Fruit fly (Drosophila melanogaster) whole organism, embryonic: ENCODE data around the gene CG42259.

Source experiments
- Blimp-1 ChIP-seq: fragments of 200-800 bp; sonication (Bioruptor generic); optimal IDR thresholded peaks from 3 replicates; lab custom pipeline; 2018; ENCODE audit warnings: missing biosample characterization, missing genetic modification characterization, mild to moderate bottlenecking, moderate library complexity, missing genetic modification reagents
- Bteb2 ChIP-seq: fragments of 200-800 bp; sonication (Bioruptor generic); optimal IDR thresholded peaks from 2 replicates; lab custom pipeline; 2016; ENCODE audit warnings: missing biosample characterization, missing genetic modification characterization
- CG10274 ChIP-seq: fragments of 200-800 bp; sonication (Bioruptor generic); optimal IDR thresholded peaks from 3 replicates; lab custom pipeline; 2017; ENCODE audit warnings: missing biosample characterization, mild to moderate bottlenecking, missing genetic modification characterization
- CG10366 ChIP-seq: fragments of 200-800 bp; sonication (Bioruptor generic); IDR thresholded peaks from 2 replicates; pipeline ENCODE4 v1.3.6; 2022; ENCODE audit warnings: missing biosample characterization, missing genetic modification characterization
- CG11560 ChIP-seq: fragments of 200-800 bp; sonication (Bioruptor generic); IDR thresholded peaks from 3 replicates; pipeline ENCODE4 v1.3.6; 2022; ENCODE audit warnings: missing biosample characterization, missing genetic modification characterization
- CG12071 ChIP-seq: fragments of 200-800 bp; sonication (Bioruptor generic); optimal IDR thresholded peaks from 3 replicates; lab custom pipeline; 2018; ENCODE audit warnings: missing biosample characterization, mild to moderate bottlenecking, missing genetic modification characterization
- CG12299 ChIP-seq: fragments of 200-800 bp; sonication (Bioruptor generic); optimal IDR thresholded peaks from 2 replicates; lab custom pipeline; 2018; ENCODE audit warnings: missing biosample characterization, mild to moderate bottlenecking, missing genetic modification characterization
- CG13123 ChIP-seq: fragments of 200-800 bp; sonication (Bioruptor generic); optimal IDR thresholded peaks from 2 replicates; lab custom pipeline; 2016; ENCODE audit warnings: missing biosample characterization, missing genetic modification characterization
- CG13775 ChIP-seq: fragments of 200-800 bp; sonication (Bioruptor generic); optimal IDR thresholded peaks from 3 replicates; lab custom pipeline; 2017; ENCODE audit warnings: missing biosample characterization, mild to moderate bottlenecking, missing genetic modification characterization
- CG14441 ChIP-seq: fragments of 200-800 bp; sonication (Bioruptor generic); IDR thresholded peaks from 2 replicates; pipeline ENCODE4 v1.3.6; 2022; ENCODE audit warnings: missing biosample characterization, missing genetic modification characterization
- CG1603 ChIP-seq: fragments of 200-800 bp; sonication (Bioruptor generic); optimal IDR thresholded peaks from 2 replicates; lab custom pipeline; 2019; ENCODE audit warnings: missing biosample characterization, mild to moderate bottlenecking, missing genetic modification characterization, moderate library complexity
- CG16815 ChIP-seq: fragments of 200-800 bp; sonication (Bioruptor generic); optimal IDR thresholded peaks from 3 replicates; lab custom pipeline; 2017; ENCODE audit warnings: missing biosample characterization, mild to moderate bottlenecking, missing genetic modification characterization
- CG18262 ChIP-seq: fragments of 200-800 bp; optimal IDR thresholded peaks from 3 replicates; lab custom pipeline; 2019; ENCODE audit warnings: missing biosample characterization, mild to moderate bottlenecking, missing genetic modification characterization, moderate library complexity
- CG2202 ChIP-seq: fragments of 200-800 bp; sonication (Bioruptor generic); optimal IDR thresholded peaks from 2 replicates; lab custom pipeline; 2018; ENCODE audit warnings: missing biosample characterization, mild to moderate bottlenecking, missing genetic modification characterization
- CG2875 ChIP-seq: fragments of 200-800 bp; sonication (Bioruptor generic); optimal IDR thresholded peaks from 2 replicates; lab custom pipeline; 2017; ENCODE audit warnings: missing biosample characterization, mild to moderate bottlenecking, missing genetic modification characterization, missing genetic modification reagents
- CG2889 ChIP-seq: fragments of 200-800 bp; sonication (Bioruptor generic); IDR thresholded peaks from 3 replicates; pipeline ENCODE4 v1.3.6; 2022; ENCODE audit warnings: missing biosample characterization, missing genetic modification characterization
- CG30431 ChIP-seq: fragments of 200-800 bp; sonication (Bioruptor generic); optimal IDR thresholded peaks from 2 replicates; lab custom pipeline; 2017; ENCODE audit warnings: missing biosample characterization, missing genetic modification characterization
- CG32532 ChIP-seq: fragments of 200-800 bp; sonication (Bioruptor generic); IDR thresholded peaks from 2 replicates; pipeline ENCODE4 v1.3.6; 2022; ENCODE audit warnings: missing biosample characterization, missing genetic modification characterization
- CG33213 ChIP-seq: fragments of 200-800 bp; sonication (Bioruptor generic); optimal IDR thresholded peaks from 3 replicates; lab custom pipeline; 2016; ENCODE audit warnings: missing biosample characterization, missing genetic modification characterization
- CG33557 ChIP-seq: fragments of 200-800 bp; sonication (Bioruptor generic); optimal IDR thresholded peaks from 2 replicates; lab custom pipeline; 2019; ENCODE audit warnings: missing biosample characterization, mild to moderate bottlenecking, missing genetic modification characterization, moderate library complexity
- CG3726 ChIP-seq: fragments of 200-800 bp; sonication (Bioruptor generic); IDR thresholded peaks from 3 replicates; pipeline ENCODE4, ENCODE4 v1.3.6; 2022; ENCODE audit warnings: missing biosample characterization, missing genetic modification characterization
- CG3838 ChIP-seq: fragments of 200-800 bp; sonication (Bioruptor generic); optimal IDR thresholded peaks from 3 replicates; lab custom pipeline; 2016; ENCODE audit warnings: missing biosample characterization, missing genetic modification characterization
- CG5245 ChIP-seq: fragments of 200-800 bp; sonication (Bioruptor generic); optimal IDR thresholded peaks from 3 replicates; lab custom pipeline; 2016; ENCODE audit warnings: missing biosample characterization, missing genetic modification characterization
- CG6654 ChIP-seq: fragments of 200-800 bp; sonication (Bioruptor generic); optimal IDR thresholded peaks from 2 replicates; lab custom pipeline; 2017; ENCODE audit warnings: missing biosample characterization, mild to moderate bottlenecking, missing genetic modification characterization
- CG9932 ChIP-seq: fragments of 200-800 bp; sonication (Bioruptor generic); IDR thresholded peaks from 2 replicates; pipeline ENCODE4 v1.3.6; 2022; ENCODE audit warnings: missing biosample characterization, missing genetic modification characterization
- E2f1 ChIP-seq: fragments of 200-800 bp; sonication (Bioruptor generic); IDR thresholded peaks from 2 replicates; pipeline ENCODE4 v1.3.6; 2022; ENCODE audit warnings: missing biosample characterization, missing genetic modification characterization
- E2f2 ChIP-seq: fragments of 200-800 bp; sonication (Bioruptor generic); IDR thresholded peaks from 2 replicates; pipeline ENCODE4 v1.3.6; 2022; ENCODE audit warnings: missing biosample characterization, missing genetic modification characterization
- Eip74EF ChIP-seq, 2 experiments: fragments of 200-800 bp in 1 of 2; fragments of >200 bp in 1 of 2; sonication (Bioruptor generic) in 1 of 2; optimal IDR thresholded peaks; 2 replicates each; lab custom pipeline; 2017 to 2019; ENCODE audit warnings: missing biosample characterization in 2 of 2, missing genetic modification characterization in 2 of 2, mild to moderate bottlenecking in 1 of 2, moderate library complexity in 1 of 2
- HHEX ChIP-seq: fragments of 200-800 bp; sonication (Bioruptor generic); optimal IDR thresholded peaks from 3 replicates; lab custom pipeline; 2017; ENCODE audit warnings: missing biosample characterization, mild to moderate bottlenecking, missing genetic modification characterization, missing genetic modification reagents
- HLH3B ChIP-seq: fragments of 200-800 bp; sonication (Bioruptor generic); IDR thresholded peaks from 2 replicates; pipeline ENCODE4 v1.3.6; 2022; ENCODE audit warnings: missing biosample characterization, missing genetic modification characterization
- NC2β ChIP-seq: fragments of 200-800 bp; sonication (Bioruptor generic); optimal IDR thresholded peaks from 2 replicates; lab custom pipeline; 2016; ENCODE audit warnings: missing biosample characterization, missing genetic modification characterization
- Oli ChIP-seq: fragments of 200-800 bp; sonication (Bioruptor generic); optimal IDR thresholded peaks from 2 replicates; lab custom pipeline; 2018; ENCODE audit warnings: missing biosample characterization, mild to moderate bottlenecking, missing genetic modification characterization, moderate library complexity
- cato ChIP-seq: fragments of 200-800 bp; sonication (Bioruptor generic); optimal IDR thresholded peaks from 2 replicates; lab custom pipeline; 2016; ENCODE audit warnings: missing biosample characterization, missing genetic modification characterization, borderline replicate concordance
- chif ChIP-seq, 2 experiments: fragments of 200-800 bp; sonication (Bioruptor generic); optimal IDR thresholded peaks; 3 replicates each; lab custom pipeline; 2016; ENCODE audit warnings: missing biosample characterization in 2 of 2, missing genetic modification characterization in 2 of 2
- chn ChIP-seq: fragments of 200-800 bp; sonication (Bioruptor generic); optimal IDR thresholded peaks from 2 replicates; lab custom pipeline; 2016; ENCODE audit warnings: missing biosample characterization, missing genetic modification characterization
- danr ChIP-seq: fragments of 200-800 bp; sonication (Bioruptor generic); IDR thresholded peaks from 2 replicates; pipeline ENCODE4 v1.3.6; 2022; ENCODE audit warnings: missing biosample characterization, missing genetic modification characterization
- fd3F ChIP-seq: fragments of 200-800 bp; sonication (Bioruptor generic); optimal IDR thresholded peaks from 2 replicates; lab custom pipeline; 2018; ENCODE audit warnings: missing biosample characterization, mild to moderate bottlenecking, missing genetic modification characterization, moderate library complexity
- mam ChIP-seq: fragments of 200-800 bp; sonication (Bioruptor generic); optimal IDR thresholded peaks from 3 replicates; lab custom pipeline; 2016; ENCODE audit warnings: missing biosample characterization, missing genetic modification characterization
- org-1 ChIP-seq: fragments of 200-800 bp; sonication (Bioruptor generic); optimal IDR thresholded peaks from 2 replicates; lab custom pipeline; 2017; ENCODE audit warnings: missing biosample characterization, missing genetic modification characterization
- pho ChIP-seq: fragments of 200-800 bp; sonication (Bioruptor generic); optimal IDR thresholded peaks from 2 replicates; lab custom pipeline; 2016; ENCODE audit warnings: missing biosample characterization, missing genetic modification characterization
- phol ChIP-seq: fragments of 200-800 bp; sonication (Bioruptor generic); optimal IDR thresholded peaks from 3 replicates; lab custom pipeline; 2018; ENCODE audit warnings: missing biosample characterization, mild to moderate bottlenecking, missing genetic modification characterization, moderate library complexity
- prd ChIP-seq, 3 experiments: fragments of >200 bp in 2 of 3; fragments of 200-800 bp in 1 of 3; sonication (Bioruptor generic) in 1 of 3; optimal IDR thresholded peaks in 2 of 3; IDR thresholded peaks in 1 of 3; 2 replicates in 2 of 3; 3 replicates in 1 of 3; pipeline versions ENCODE4 v1.3.6 to Lab custom; 2017 to 2022; ENCODE audit warnings: missing biosample characterization in 1 of 3, missing genetic modification characterization in 1 of 3
- pzg ChIP-seq: fragments of 200-800 bp; sonication (Bioruptor generic); optimal IDR thresholded peaks from 3 replicates; lab custom pipeline; 2018; ENCODE audit warnings: missing biosample characterization, mild to moderate bottlenecking, missing genetic modification characterization, moderate library complexity
- sens ChIP-seq: fragments of 200-800 bp; sonication (Bioruptor generic); peaks from one replicate; lab custom pipeline; 2016; ENCODE audit warnings: missing biosample characterization, missing genetic modification characterization
- slbo ChIP-seq: fragments of 200-800 bp; sonication (Bioruptor generic); IDR thresholded peaks from 2 replicates; pipeline ENCODE4 v1.3.6; 2022; ENCODE audit warnings: missing biosample characterization, missing genetic modification characterization
- stc ChIP-seq: fragments of 200-800 bp; sonication (Bioruptor generic); IDR thresholded peaks from 2 replicates; pipeline ENCODE4 v1.3.6; 2022; ENCODE audit warnings: missing biosample characterization, missing genetic modification characterization
- tx ChIP-seq: fragments of 200-800 bp; sonication (Bioruptor generic); optimal IDR thresholded peaks from 2 replicates; lab custom pipeline; 2016; ENCODE audit warnings: missing biosample characterization, missing genetic modification characterization
- vfl ChIP-seq: fragments of 200-800 bp; sonication (Bioruptor generic); optimal IDR thresholded peaks from 2 replicates; lab custom pipeline; 2016; ENCODE audit warnings: missing biosample characterization, missing genetic modification characterization
- vvl ChIP-seq: fragments of 200-800 bp; sonication (Bioruptor generic); IDR thresholded peaks from 2 replicates; pipeline ENCODE4 v1.3.6; 2022; ENCODE audit warnings: missing biosample characterization, missing genetic modification characterization
- zen ChIP-seq: fragments of 200-800 bp; sonication (Bioruptor generic); optimal IDR thresholded peaks from 3 replicates; lab custom pipeline; 2018; ENCODE audit warnings: missing biosample characterization, mild to moderate bottlenecking, missing genetic modification characterization, moderate library complexity
- zf30C ChIP-seq: fragments of 200-800 bp; sonication (Bioruptor generic); optimal IDR thresholded peaks from 3 replicates; lab custom pipeline; 2018; ENCODE audit warnings: missing biosample characterization, mild to moderate bottlenecking, missing genetic modification characterization

The CG42259 gene

dm6 chrX:1083123-1083522, 37.1 kb downstream of the CG42259 start (continued):
- TF ChIP-seq CG10366 (GFP tag; lab: Robert Waterston, UW) (peak; percentile 47; the same call in 1 of the 2 replicates), vvl (peak; percentile 74), sens (GFP tag; lab: Kevin White, UChicago) (peak; percentile 74), CG12071 (GFP tag; lab: Kevin White, UChicago) (no peak), CG33557 (GFP tag; lab: Kevin White, UChicago) (no peak), CG3726 (GFP tag; lab: Robert Waterston, UW) (no peak), zen (tag; lab: Kevin White, UChicago) (no peak), E2f1 (GFP tag; lab: Robert Waterston, UW) (peak; percentile 22; the same call in 1 of the 2 replicates), org-1 (no peak), zf30C (GFP tag; lab: Kevin White, UChicago) (no peak), CG11560 (no peak), stc (GFP tag; lab: Robert Waterston, UW) (0 out of 2 replicates have a peak, but pooled peaks have one; percentile 16), phol (tag; lab: Kevin White, UChicago) (peak; percentile 21), CG1603 (tag; lab: Kevin White, UChicago) (peak; percentile 58), CG2889 (GFP tag; lab: Robert Waterston, UW) (no peak), tx (GFP tag; lab: Kevin White, UChicago) (no peak), mam (GFP tag; lab: Kevin White, UChicago) (peak; percentile 29), CG14441 (peak; percentile 41; the same call in 1 of the 2 replicates), chif (GFP tag; optimal IDR thresholded peaks at IDR 0.05; lab: Kevin White, UChicago) (peak in 1 of 2 experiments; percentile 33), CG3838 (GFP tag; lab: Kevin White, UChicago) (no peak), slbo (peak; percentile 59), vfl (no peak), CG9932 (GFP tag; lab: Robert Waterston, UW) (no peak), CG2875 (GFP tag; lab: Kevin White, UChicago) (no peak), pho (GFP tag; lab: Kevin White, UChicago) (no peak), fd3F (no peak), CG6654 (GFP tag; lab: Kevin White, UChicago) (no peak), CG30431 (GFP tag; lab: Kevin White, UChicago) (peak; percentile 33), HLH3B (GFP tag; lab: Robert Waterston, UW) (0 out of 2 replicates have a peak, but pooled peaks have one; percentile 13), CG18262 (tag; lab: Kevin White, UChicago) (peak; percentile 21), E2f2 (GFP tag; lab: Robert Waterston, UW) (no peak), cato (GFP tag; lab: Kevin White, UChicago) (no peak), CG12299 (no peak), CG5245 (GFP tag; lab: Kevin White, UChicago) (no peak), Eip74EF (GFP tag; optimal IDR thresholded peaks at IDR 0.05; lab: Kevin White, UChicago) (no peak), pzg (GFP tag; lab: Kevin White, UChicago) (no peak), CG2202 (tag; lab: Kevin White, UChicago) (no peak), CG32532 (0 out of 2 replicates have a peak, but pooled peaks have one; percentile 31), HHEX (GFP tag; lab: Kevin White, UChicago) (no peak), Blimp-1 (peak; percentile 45), NC2β (GFP tag; lab: Kevin White, UChicago) (no peak), CG33213 (GFP tag; lab: Kevin White, UChicago) (no peak), prd (optimal IDR thresholded peaks at IDR 0.05; lab: Kevin White, UChicago) (no peak), prd (GFP tag; IDR thresholded peaks at IDR 0.05; lab: Robert Waterston, UW) (peak; percentile 74), CG16815 (GFP tag; lab: Kevin White, UChicago) (no peak), danr (GFP tag; lab: Robert Waterston, UW) (no peak), CG13775 (no peak), chn (GFP tag; lab: Kevin White, UChicago) (peak; percentile 17), Bteb2 (GFP tag; lab: Kevin White, UChicago) (no peak), Oli (tag; lab: Kevin White, UChicago) (peak; percentile 16), CG13123 (GFP tag; lab: Kevin White, UChicago) (no peak), CG10274 (GFP tag; lab: Kevin White, UChicago) (no peak)
